Worm (Caenorhabditis elegans): Measurements from ENCODE around the gene F31E3.6.

DNA sequence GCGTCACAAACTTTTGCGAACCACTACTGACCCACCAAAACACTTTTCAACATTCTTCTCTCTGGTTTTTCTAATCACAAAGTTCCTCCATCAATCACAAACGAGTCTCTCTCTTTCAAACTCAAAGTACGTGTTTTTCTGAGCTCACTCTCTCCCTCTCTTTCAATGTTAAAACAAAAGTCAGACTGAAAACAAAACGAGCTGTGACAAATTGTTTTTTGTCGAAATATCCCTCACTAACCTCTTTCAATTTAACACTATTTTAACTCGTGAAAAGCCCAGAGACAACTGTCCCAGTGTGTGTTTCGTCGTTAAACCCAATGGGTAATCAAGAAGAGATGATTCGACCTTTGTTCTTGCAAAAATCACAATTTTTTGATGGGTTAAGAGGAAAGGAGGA is 6.2 kb downstream of the F31E3.6 start:
- TF ChIP-seq ama-1 (optimal IDR thresholded peaks at IDR 0.05) (no peak), sea-1 (GFP tag; conservative IDR thresholded peaks at IDR 0.05) (no peak), ceh-36 (tag; optimal IDR thresholded peaks at IDR 0.05) (no peak), tra-4 (tag; optimal IDR thresholded peaks at IDR 0.05) (no peak), aly-1 (tag; optimal IDR thresholded peaks at IDR 0.05) (no peak), scrt-1 (GFP tag; IDR thresholded peaks at IDR 0.05) (no peak), flt-1 (GFP tag; IDR thresholded peaks at IDR 0.05) (no peak), hmbx-1 (tag; optimal IDR thresholded peaks at IDR 0.05) (no peak), B0310.2 (tag; optimal IDR thresholded peaks at IDR 0.05) (no peak), tbx-37 (GFP tag; conservative IDR thresholded peaks at IDR 0.05) (no peak), F13C5.2 (tag; optimal IDR thresholded peaks at IDR 0.05) (no peak), tbx-11 (GFP tag; IDR thresholded peaks at IDR 0.05) (no peak), pes-1 (GFP tag; IDR thresholded peaks at IDR 0.05) (no peak)

Measured in whole organism, early embryonic.